Fruit fly (Drosophila melanogaster) whole organism, adult: ENCODE results near the gene CG17470.

ENCODE experiments used
- CG11617 ChIP-seq: fragments of 200-800 bp; sonication (Bioruptor generic); optimal IDR thresholded peaks from 2 replicates; lab custom pipeline; 2017; ENCODE audit warnings: mild to moderate bottlenecking, missing biosample characterization, missing genetic modification reagents, missing genetic modification characterization
- CG14711 ChIP-seq: fragments of 200-800 bp; sonication (Bioruptor generic); optimal IDR thresholded peaks from 2 replicates; lab custom pipeline; 2018; ENCODE audit warnings: missing biosample characterization, mild to moderate bottlenecking, missing genetic modification characterization, moderate library complexity
- CG33017 ChIP-seq: fragments of 200-800 bp; sonication (Bioruptor generic); optimal IDR thresholded peaks from 2 replicates; lab custom pipeline; 2018; ENCODE audit warnings: missing biosample characterization, mild to moderate bottlenecking, missing genetic modification characterization, moderate library complexity
- cic ChIP-seq: fragments of 200-800 bp; sonication (Bioruptor generic); optimal IDR thresholded peaks from 2 replicates; lab custom pipeline; 2017; ENCODE audit warnings: missing biosample characterization, mild to moderate bottlenecking, missing genetic modification characterization, moderate library complexity
- tj ChIP-seq: fragments of 200-800 bp; sonication (Bioruptor generic); optimal IDR thresholded peaks from 3 replicates; lab custom pipeline; 2017; ENCODE audit warnings: missing biosample characterization, mild to moderate bottlenecking, missing genetic modification characterization, moderate library complexity

dm6 chr2L:20648612-20649011, 5.6 kb upstream of the CG17470 start, which contains the start of gene CG18810:
- TF ChIP-seq CG11617 (no peak), CG14711 (tag; lab: Kevin White, UChicago) (no peak), CG33017 (no peak), cic (GFP tag; lab: Kevin White, UChicago) (no peak), tj (GFP tag; lab: Kevin White, UChicago) (no peak)
